Fruit fly (Drosophila melanogaster) whole organism, prepupa: ENCODE data around the gene CG33687.

ENCODE experiments used
- Blimp-1 ChIP-seq: fragments of 200-800 bp; sonication (Bioruptor generic); optimal IDR thresholded peaks from 3 replicates; lab custom pipeline; 2017; ENCODE audit warnings: missing biosample characterization, missing genetic modification characterization, mild to moderate bottlenecking, moderate library complexity, missing genetic modification reagents
- CG10631 ChIP-seq: fragments of 200-800 bp; sonication (Bioruptor generic); optimal IDR thresholded peaks from 2 replicates; lab custom pipeline; 2016; ENCODE audit warnings: missing biosample characterization, missing genetic modification characterization
- CG10669 ChIP-seq: fragments of 200-800 bp; sonication (Bioruptor generic); optimal IDR thresholded peaks from 3 replicates; lab custom pipeline; 2018; ENCODE audit warnings: missing biosample characterization, mild to moderate bottlenecking, missing genetic modification characterization, moderate library complexity
- CG11294 ChIP-seq: fragments of 200-800 bp; sonication (Bioruptor generic); IDR thresholded peaks from 2 replicates; pipeline ENCODE4 v1.3.6; 2022; ENCODE audit warnings: missing biosample characterization, missing genetic modification characterization
- CG11902 ChIP-seq: fragments of 200-800 bp; sonication (Bioruptor generic); optimal IDR thresholded peaks from 3 replicates; lab custom pipeline; 2016; ENCODE audit warnings: missing biosample characterization, missing genetic modification characterization
- CG1621 ChIP-seq: fragments of 200-800 bp; sonication (Bioruptor generic); optimal IDR thresholded peaks from 3 replicates; lab custom pipeline; 2018; ENCODE audit warnings: missing biosample characterization, mild to moderate bottlenecking, missing genetic modification characterization
- CG16779 ChIP-seq: fragments of 200-800 bp; sonication (Bioruptor generic); optimal IDR thresholded peaks from 3 replicates; lab custom pipeline; 2017; ENCODE audit warnings: missing biosample characterization, mild to moderate bottlenecking, missing genetic modification characterization
- CG3032 ChIP-seq: fragments of 200-800 bp; optimal IDR thresholded peaks from 2 replicates; lab custom pipeline; 2019; ENCODE audit warnings: missing biosample characterization, mild to moderate bottlenecking, missing genetic modification characterization, moderate library complexity
- CG31627 ChIP-seq: fragments of 200-800 bp; sonication (Bioruptor generic); optimal IDR thresholded peaks from 3 replicates; lab custom pipeline; 2016; ENCODE audit warnings: missing biosample characterization, missing genetic modification characterization
- CG32006 ChIP-seq: fragments of 200-800 bp; sonication (Bioruptor generic); optimal IDR thresholded peaks from 3 replicates; lab custom pipeline; 2017; ENCODE audit warnings: missing biosample characterization, mild to moderate bottlenecking, missing genetic modification characterization
- CG34406 ChIP-seq: fragments of 200-800 bp; sonication (Bioruptor generic); optimal IDR thresholded peaks from 3 replicates; lab custom pipeline; 2016; ENCODE audit warnings: missing biosample characterization, missing genetic modification characterization
- CG6276 ChIP-seq: fragments of 200-800 bp; sonication (Bioruptor generic); optimal IDR thresholded peaks from 2 replicates; lab custom pipeline; 2017; ENCODE audit warnings: missing biosample characterization, mild to moderate bottlenecking, missing genetic modification characterization
- CG6792 ChIP-seq: fragments of 200-800 bp; sonication (Bioruptor generic); optimal IDR thresholded peaks from 3 replicates; lab custom pipeline; 2016; ENCODE audit warnings: missing biosample characterization, missing genetic modification characterization
- CG6808 ChIP-seq: fragments of 200-800 bp; sonication (Bioruptor generic); optimal IDR thresholded peaks from 3 replicates; lab custom pipeline; 2017; ENCODE audit warnings: missing biosample characterization, missing genetic modification characterization, mild to moderate bottlenecking, moderate library complexity, missing genetic modification reagents
- CG6854 ChIP-seq: fragments of 200-800 bp; sonication (Bioruptor generic); optimal IDR thresholded peaks from 2 replicates; lab custom pipeline; 2017; ENCODE audit warnings: missing biosample characterization, mild to moderate bottlenecking, missing genetic modification characterization
- CG7368 ChIP-seq: fragments of 200-800 bp; sonication (Bioruptor generic); optimal IDR thresholded peaks from 3 replicates; lab custom pipeline; 2016; ENCODE audit warnings: missing biosample characterization, missing genetic modification characterization
- CG8119 ChIP-seq: fragments of 200-800 bp; sonication (Bioruptor generic); IDR thresholded peaks from 3 replicates; pipeline ENCODE4 v1.3.6; 2022; ENCODE audit warnings: missing biosample characterization, missing genetic modification characterization
- CG8319 ChIP-seq: fragments of 200-800 bp; sonication (Bioruptor generic); optimal IDR thresholded peaks from 3 replicates; lab custom pipeline; 2016; ENCODE audit warnings: missing biosample characterization, missing genetic modification characterization
- CG9139 ChIP-seq: fragments of 200-800 bp; sonication (Bioruptor generic); optimal IDR thresholded peaks from 3 replicates; lab custom pipeline; 2017; ENCODE audit warnings: missing biosample characterization, mild to moderate bottlenecking, missing genetic modification characterization
- Eip78C ChIP-seq: fragments of 200-800 bp; sonication (Bioruptor generic); peaks from one replicate; lab custom pipeline; 2016; ENCODE audit warnings: missing biosample characterization, missing genetic modification characterization
- Eip93F ChIP-seq: fragments of 200-800 bp; sonication (Bioruptor generic); optimal IDR thresholded peaks from 2 replicates; lab custom pipeline; 2016; ENCODE audit warnings: missing biosample characterization, mild to moderate bottlenecking, missing genetic modification characterization
- Ets21C ChIP-seq: fragments of 200-800 bp; sonication (Bioruptor generic); optimal IDR thresholded peaks from 3 replicates; lab custom pipeline; 2016; ENCODE audit warnings: missing biosample characterization, missing genetic modification characterization
- Ets96B ChIP-seq: fragments of 200-800 bp; optimal IDR thresholded peaks from 2 replicates; lab custom pipeline; 2019; ENCODE audit warnings: missing biosample characterization, mild to moderate bottlenecking, missing genetic modification characterization, moderate library complexity
- Hr38 ChIP-seq: sonication (Bioruptor generic); optimal IDR thresholded peaks from 2 replicates; lab custom pipeline; 2016; ENCODE audit warnings: missing biosample characterization, missing genetic modification characterization
- Hr39 ChIP-seq: fragments of 200-800 bp; sonication (Bioruptor generic); optimal IDR thresholded peaks from 2 replicates; lab custom pipeline; 2016; ENCODE audit warnings: missing biosample characterization, missing genetic modification characterization
- Hr4 ChIP-seq: fragments of 200-800 bp; sonication (Bioruptor generic); optimal IDR thresholded peaks from 3 replicates; lab custom pipeline; 2016; ENCODE audit warnings: missing biosample characterization, missing genetic modification characterization
- OdsH ChIP-seq: fragments of 200-800 bp; sonication (Bioruptor generic); optimal IDR thresholded peaks from 3 replicates; lab custom pipeline; 2016; ENCODE audit warnings: missing biosample characterization, missing genetic modification characterization
- Smox ChIP-seq: fragments of 200-800 bp; sonication (Bioruptor generic); optimal IDR thresholded peaks from 3 replicates; lab custom pipeline; 2016; ENCODE audit warnings: missing biosample characterization, missing genetic modification characterization
- Sox102F ChIP-seq: fragments of 200-800 bp; sonication (Bioruptor generic); optimal IDR thresholded peaks from 2 replicates; lab custom pipeline; 2016; ENCODE audit warnings: missing biosample characterization, mild to moderate bottlenecking, missing genetic modification characterization
- Sox14 ChIP-seq: fragments of 200-800 bp; sonication (Bioruptor generic); optimal IDR thresholded peaks from 3 replicates; lab custom pipeline; 2016; ENCODE audit warnings: missing biosample characterization, missing genetic modification characterization
- Sox15 ChIP-seq: fragments of 200-800 bp; sonication (Bioruptor generic); optimal IDR thresholded peaks from 3 replicates; lab custom pipeline; 2016; ENCODE audit warnings: missing biosample characterization, missing genetic modification characterization
- acj6 ChIP-seq: fragments of 200-800 bp; sonication (Bioruptor generic); optimal IDR thresholded peaks from 3 replicates; lab custom pipeline; 2016; ENCODE audit warnings: missing biosample characterization, missing genetic modification characterization
- cyc ChIP-seq: fragments of 200-800 bp; sonication (Bioruptor generic); optimal IDR thresholded peaks from 3 replicates; lab custom pipeline; 2016; ENCODE audit warnings: missing biosample characterization, missing genetic modification characterization
- dac ChIP-seq: fragments of 200-800 bp; sonication (Bioruptor generic); optimal IDR thresholded peaks from 2 replicates; lab custom pipeline; 2017; ENCODE audit warnings: missing biosample characterization, mild to moderate bottlenecking, missing genetic modification characterization
- dsx ChIP-seq: fragments of 200-800 bp; optimal IDR thresholded peaks from 3 replicates; lab custom pipeline; 2019; ENCODE audit warnings: missing biosample characterization, mild to moderate bottlenecking, missing genetic modification characterization, moderate library complexity; ENCODE audit not compliant: poor library complexity, severe bottlenecking
- eg ChIP-seq: fragments of 200-800 bp; sonication (Bioruptor generic); IDR thresholded peaks from 3 replicates; pipeline ENCODE4 v1.3.6; 2022; ENCODE audit warnings: missing biosample characterization, missing genetic modification characterization
- esn ChIP-seq: fragments of 200-800 bp; sonication (Bioruptor generic); optimal IDR thresholded peaks from 2 replicates; lab custom pipeline; 2016; ENCODE audit warnings: missing biosample characterization, mild to moderate bottlenecking, missing genetic modification characterization, moderate library complexity
- fd59A ChIP-seq: fragments of 200-800 bp; sonication (Bioruptor generic); optimal IDR thresholded peaks from 2 replicates; lab custom pipeline; 2017; ENCODE audit warnings: missing biosample characterization, mild to moderate bottlenecking, missing genetic modification characterization, missing genetic modification reagents
- fd85E ChIP-seq: fragments of 200-800 bp; sonication (Bioruptor generic); optimal IDR thresholded peaks from 3 replicates; lab custom pipeline; 2016; ENCODE audit warnings: missing biosample characterization, missing genetic modification characterization
- fkh ChIP-seq: fragments of 200-800 bp; sonication (Bioruptor generic); optimal IDR thresholded peaks from 3 replicates; lab custom pipeline; 2017; ENCODE audit warnings: missing biosample characterization, mild to moderate bottlenecking, missing genetic modification characterization, moderate library complexity
- net ChIP-seq: fragments of 200-800 bp; sonication (Bioruptor generic); optimal IDR thresholded peaks from 3 replicates; lab custom pipeline; 2016; ENCODE audit warnings: missing biosample characterization, missing genetic modification characterization
- pdm3 ChIP-seq: fragments of 200-800 bp; sonication (Bioruptor generic); optimal IDR thresholded peaks from 3 replicates; lab custom pipeline; 2016; ENCODE audit warnings: missing biosample characterization, missing genetic modification characterization
- salr ChIP-seq, 2 experiments: fragments of 200-800 bp; sonication (Bioruptor generic); optimal IDR thresholded peaks; 3 replicates each; lab custom pipeline; 2016 to 2018; ENCODE audit warnings: missing biosample characterization in 2 of 2, missing genetic modification characterization in 2 of 2, mild to moderate bottlenecking in 1 of 2
- ss ChIP-seq, 2 experiments: fragments of 200-800 bp; sonication (Bioruptor generic); optimal IDR thresholded peaks; 2 replicates in 1 of 2; 3 replicates in 1 of 2; lab custom pipeline; 2017 to 2018; ENCODE audit warnings: mild to moderate bottlenecking in 2 of 2, missing biosample characterization in 2 of 2, missing genetic modification characterization in 2 of 2, moderate library complexity in 1 of 2
- svp ChIP-seq: fragments of 200-800 bp; sonication (Bioruptor generic); peaks from one replicate; lab custom pipeline; 2016; ENCODE audit warnings: missing biosample characterization, missing genetic modification characterization
- topi ChIP-seq: fragments of 200-800 bp; sonication (Bioruptor generic); optimal IDR thresholded peaks from 3 replicates; lab custom pipeline; 2016; ENCODE audit warnings: missing biosample characterization, missing genetic modification characterization
- vri ChIP-seq: fragments of 200-800 bp; sonication (Bioruptor generic); optimal IDR thresholded peaks from 3 replicates; lab custom pipeline; 2016; ENCODE audit warnings: missing biosample characterization, mild to moderate bottlenecking, missing genetic modification characterization

The CG33687 gene

DNA sequence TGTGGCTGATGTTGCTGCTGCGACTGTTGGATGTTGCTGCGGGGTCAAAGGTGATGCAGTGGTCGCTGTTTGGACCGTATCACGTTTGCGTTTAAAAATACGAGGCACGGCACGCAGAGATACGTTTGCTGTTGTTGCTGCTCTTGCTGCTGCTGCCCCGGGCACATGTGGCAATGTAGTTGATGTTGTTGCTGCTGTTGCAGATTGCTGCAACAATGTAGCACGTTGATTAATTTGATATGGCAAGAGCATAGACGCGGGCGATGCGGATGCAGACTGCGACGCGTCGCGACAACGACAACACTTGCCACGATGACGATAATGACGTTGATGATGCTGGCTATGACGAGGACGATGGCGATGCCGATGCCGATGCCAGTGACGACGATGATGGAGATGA is 15.5 kb downstream of the CG33687 start:
- TF ChIP-seq CG11294 (GFP tag; lab: Robert Waterston, UW) (no peak), Smox (GFP tag; lab: Kevin White, UChicago) (no peak), CG31627 (no peak), net (GFP tag; lab: Kevin White, UChicago) (no peak), cyc (no peak), CG6276 (GFP tag; lab: Kevin White, UChicago) (no peak), fd85E (no peak), CG7368 (GFP tag; lab: Kevin White, UChicago) (no peak), CG9139 (GFP tag; lab: Kevin White, UChicago) (peak; percentile 9), acj6 (no peak), CG3032 (tag; lab: Kevin White, UChicago) (no peak), dsx (GFP tag; lab: Kevin White, UChicago) (peak; percentile 100), CG11902 (no peak), CG16779 (tag; lab: Kevin White, UChicago) (no peak), Ets96B (tag; lab: Kevin White, UChicago) (no peak), ss (GFP tag; optimal IDR thresholded peaks at IDR 0.05; lab: Kevin White, UChicago) (peak in 1 of 2 experiments; percentile 44), CG32006 (GFP tag; lab: Kevin White, UChicago) (no peak), esn (GFP tag; lab: Kevin White, UChicago) (no peak), Hr39 (GFP tag; lab: Kevin White, UChicago) (no peak), CG34406 (GFP tag; lab: Kevin White, UChicago) (no peak), Sox102F (no peak), dac (GFP tag; lab: Kevin White, UChicago) (no peak), Hr38 (GFP tag; lab: Kevin White, UChicago) (no peak), Hr4 (GFP tag; lab: Kevin White, UChicago) (no peak), Eip78C (GFP tag; lab: Kevin White, UChicago) (no peak), svp (GFP tag; lab: Kevin White, UChicago) (peak; percentile 74), CG8119 (GFP tag; lab: Robert Waterston, UW) (no peak), CG1621 (tag; lab: Kevin White, UChicago) (no peak), Ets21C (GFP tag; lab: Kevin White, UChicago) (no peak), CG6808 (peak; percentile 5), topi (GFP tag; lab: Kevin White, UChicago) (no peak), Sox14 (GFP tag; lab: Kevin White, UChicago) (no peak), OdsH (GFP tag; lab: Kevin White, UChicago) (no peak)

dm6 chr3L:16214533-16215207 is 17.0 kb downstream of the CG33687 start:
- TF ChIP-seq pdm3 (GFP tag; lab: Kevin White, UChicago) (no peak), salr (GFP tag; optimal IDR thresholded peaks at IDR 0.05; lab: Kevin White, UChicago) (peak in 1 of 2 experiments; percentile 39), topi (GFP tag; lab: Kevin White, UChicago) (no peak), fkh (GFP tag; lab: Kevin White, UChicago) (no peak), CG1621 (tag; lab: Kevin White, UChicago) (peak; percentile 30), CG6276 (GFP tag; lab: Kevin White, UChicago) (peak; percentile 9), CG9139 (GFP tag; lab: Kevin White, UChicago) (peak; percentile 21), CG6854 (no peak), Blimp-1 (GFP tag; lab: Kevin White, UChicago) (no peak), fd85E (no peak), dac (GFP tag; lab: Kevin White, UChicago) (no peak), cyc (no peak), Ets21C (GFP tag; lab: Kevin White, UChicago) (no peak), Eip78C (GFP tag; lab: Kevin White, UChicago) (peak; percentile 60), Hr39 (GFP tag; lab: Kevin White, UChicago) (no peak), vri (GFP tag; lab: Kevin White, UChicago) (no peak), CG31627 (no peak), CG10669 (GFP tag; lab: Kevin White, UChicago) (peak; percentile 30), CG6792 (GFP tag; lab: Kevin White, UChicago) (no peak), Ets96B (tag; lab: Kevin White, UChicago) (peak; percentile 39), acj6 (no peak), CG8319 (GFP tag; lab: Kevin White, UChicago) (no peak), net (GFP tag; lab: Kevin White, UChicago) (no peak), CG8119 (GFP tag; lab: Robert Waterston, UW) (no peak), fd59A (GFP tag; lab: Kevin White, UChicago) (no peak), Sox15 (GFP tag; lab: Kevin White, UChicago) (no peak), esn (GFP tag; lab: Kevin White, UChicago) (no peak), eg (GFP tag; lab: Robert Waterston, UW) (peak; percentile 58; the same call in 2 of the 3 replicates), CG6808 (peak; percentile 35), CG10631 (GFP tag; lab: Kevin White, UChicago) (no peak), Eip93F (GFP tag; lab: Kevin White, UChicago) (no peak)
